Worm (Caenorhabditis elegans) whole organism, mixed stage, embryonic: ENCODE data around the gene ocr-4.

ENCODE experiments used
- M03D4.4 ChIP-seq: sonication (generic microtip); optimal IDR thresholded peaks from 2 replicates; lab custom pipeline; 2017; ENCODE audit warnings: mild to moderate bottlenecking, missing genetic modification characterization, missing compliant biosample characterization
- bed-3 ChIP-seq: fragments of 200-800 bp; sonication (Bioruptor generic); optimal IDR thresholded peaks from 3 replicates; lab custom pipeline; 2018; ENCODE audit warnings: mild to moderate bottlenecking, missing genetic modification characterization, moderate library complexity, missing compliant biosample characterization
- blmp-1 ChIP-seq: fragments of 150-350 bp; optimal IDR thresholded peaks from 2 replicates; lab custom pipeline; 2014; ENCODE audit warnings: missing biosample characterization, missing genetic modification characterization
- ceh-39 ChIP-seq: fragments of 150-350 bp; optimal IDR thresholded peaks from 2 replicates; lab custom pipeline; 2014; ENCODE audit warnings: missing biosample characterization, missing genetic modification characterization
- ceh-43 ChIP-seq: fragments of 200-800 bp; sonication (Bioruptor generic); optimal IDR thresholded peaks from 2 replicates; lab custom pipeline; 2018; ENCODE audit warnings: mild to moderate bottlenecking, missing genetic modification characterization, moderate library complexity, missing compliant biosample characterization
- ceh-83 ChIP-seq: fragments of 200-800 bp; sonication (Bioruptor generic); optimal IDR thresholded peaks from 2 replicates; lab custom pipeline; 2018; ENCODE audit warnings: mild to moderate bottlenecking, missing genetic modification characterization, missing compliant biosample characterization
- ces-1 ChIP-seq: fragments of 150-350 bp; optimal IDR thresholded peaks from 2 replicates; lab custom pipeline; 2014; ENCODE audit warnings: missing biosample characterization, missing genetic modification reagents, missing genetic modification characterization
- cnd-1 ChIP-seq: fragments of 200-800 bp; sonication (Bioruptor generic); optimal IDR thresholded peaks from 2 replicates; lab custom pipeline; 2018; ENCODE audit warnings: mild to moderate bottlenecking, missing genetic modification characterization, missing compliant biosample characterization
- drap-1 ChIP-seq: fragments of 200-800 bp; sonication (Bioruptor generic); optimal IDR thresholded peaks from 3 replicates; lab custom pipeline; 2018; ENCODE audit warnings: mild to moderate bottlenecking, missing genetic modification characterization, missing compliant biosample characterization
- elt-1 ChIP-seq: sonication (generic microtip); optimal IDR thresholded peaks from 2 replicates; lab custom pipeline; 2017; ENCODE audit warnings: missing genetic modification characterization, mild to moderate bottlenecking, missing compliant biosample characterization, antibody characterized with exemption, moderate library complexity, borderline replicate concordance; ENCODE audit not compliant: insufficient read depth
- elt-3 ChIP-seq: fragments of 150-350 bp; optimal IDR thresholded peaks from 2 replicates; lab custom pipeline; 2014; ENCODE audit warnings: missing biosample characterization, missing genetic modification characterization
- flh-1 ChIP-seq: fragments of 200-800 bp; sonication (Bioruptor generic); optimal IDR thresholded peaks from 2 replicates; lab custom pipeline; 2018; ENCODE audit warnings: mild to moderate bottlenecking, missing genetic modification characterization, moderate library complexity, missing compliant biosample characterization
- ham-2 ChIP-seq: fragments of 200-800 bp; sonication (Bioruptor generic); optimal IDR thresholded peaks from 2 replicates; lab custom pipeline; 2018; ENCODE audit warnings: mild to moderate bottlenecking, missing genetic modification characterization, missing compliant biosample characterization
- hlh-1 ChIP-seq: fragments of 150-350 bp; optimal IDR thresholded peaks from 2 replicates; lab custom pipeline; 2014; ENCODE audit warnings: missing biosample characterization, missing genetic modification reagents, missing genetic modification characterization
- lin-13 ChIP-seq: fragments of 150-350 bp; optimal IDR thresholded peaks from 2 replicates; lab custom pipeline; 2014; ENCODE audit warnings: missing biosample characterization, missing genetic modification characterization
- lin-32 ChIP-seq: fragments of 200-800 bp; sonication (Bioruptor generic); optimal IDR thresholded peaks from 2 replicates; lab custom pipeline; 2018; ENCODE audit warnings: mild to moderate bottlenecking, missing genetic modification characterization, missing compliant biosample characterization
- lsy-2 ChIP-seq: fragments of 150-350 bp; optimal IDR thresholded peaks from 2 replicates; lab custom pipeline; 2014; ENCODE audit warnings: missing biosample characterization, missing genetic modification characterization
- mab-5 ChIP-seq: fragments of 150-350 bp; optimal IDR thresholded peaks from 2 replicates; lab custom pipeline; 2014; ENCODE audit warnings: missing biosample characterization, missing genetic modification characterization
- mep-1 ChIP-seq: fragments of 150-350 bp; optimal IDR thresholded peaks from 2 replicates; lab custom pipeline; 2017; ENCODE audit warnings: missing biosample characterization, missing genetic modification reagents, missing genetic modification characterization, inconsistent platforms
- mls-2 ChIP-seq: sonication (generic microtip); optimal IDR thresholded peaks from 2 replicates; lab custom pipeline; 2016; ENCODE audit warnings: mild to moderate bottlenecking, missing genetic modification characterization, moderate library complexity, missing compliant biosample characterization
- nhr-12 ChIP-seq: fragments of 150-350 bp; optimal IDR thresholded peaks from 2 replicates; lab custom pipeline; 2014; ENCODE audit warnings: missing biosample characterization, missing genetic modification characterization
- nhr-2 ChIP-seq: fragments of 150-350 bp; optimal IDR thresholded peaks from 2 replicates; lab custom pipeline; 2014; ENCODE audit warnings: missing biosample characterization, missing genetic modification characterization
- nhr-237 ChIP-seq: fragments of 150-350 bp; optimal IDR thresholded peaks from 2 replicates; lab custom pipeline; 2014; ENCODE audit warnings: missing biosample characterization, missing genetic modification characterization
- nhr-28 ChIP-seq: fragments of 150-350 bp; optimal IDR thresholded peaks from 2 replicates; lab custom pipeline; 2014; ENCODE audit warnings: missing biosample characterization, missing genetic modification characterization
- nhr-76 ChIP-seq: sonication (generic microtip); optimal IDR thresholded peaks from 2 replicates; lab custom pipeline; 2017; ENCODE audit warnings: missing biosample characterization, missing genetic modification characterization
- pha-4 ChIP-seq: fragments of 150-350 bp; optimal IDR thresholded peaks from 2 replicates; lab custom pipeline; 2018; ENCODE audit warnings: missing biosample characterization, missing genetic modification reagents, missing genetic modification characterization
- sem-2 ChIP-seq: fragments of 200-800 bp; sonication (Bioruptor generic); optimal IDR thresholded peaks from 2 replicates; lab custom pipeline; 2018; ENCODE audit warnings: mild to moderate bottlenecking, missing genetic modification characterization, missing compliant biosample characterization
- snpc-4 ChIP-seq: fragments of 150-350 bp; optimal IDR thresholded peaks from 2 replicates; lab custom pipeline; 2014; ENCODE audit warnings: missing biosample characterization, missing genetic modification characterization
- sptf-1 ChIP-seq: sonication (generic microtip); optimal IDR thresholded peaks from 2 replicates; lab custom pipeline; 2017; ENCODE audit warnings: mild to moderate bottlenecking, missing genetic modification characterization, moderate library complexity, missing compliant biosample characterization
- tbx-8 ChIP-seq: fragments of 200-800 bp; sonication (Bioruptor generic); optimal IDR thresholded peaks from 2 replicates; lab custom pipeline; 2018; ENCODE audit warnings: mild to moderate bottlenecking, missing genetic modification characterization, moderate library complexity, missing compliant biosample characterization
- unc-120 ChIP-seq: sonication (generic microtip); optimal IDR thresholded peaks from 2 replicates; lab custom pipeline; 2017; ENCODE audit warnings: missing genetic modification characterization, missing compliant biosample characterization; ENCODE audit not compliant: poor library complexity, severe bottlenecking
- unc-39 ChIP-seq: fragments of 150-350 bp; optimal IDR thresholded peaks from 2 replicates; lab custom pipeline; 2014; ENCODE audit warnings: missing biosample characterization, missing genetic modification characterization
- unc-62 ChIP-seq: fragments of 150-350 bp; optimal IDR thresholded peaks from 2 replicates; lab custom pipeline; 2014; ENCODE audit warnings: missing biosample characterization, missing genetic modification reagents, missing genetic modification characterization
- zip-8 ChIP-seq: fragments of 150-350 bp; optimal IDR thresholded peaks from 2 replicates; lab custom pipeline; 2014; ENCODE audit warnings: missing biosample characterization, missing genetic modification characterization
- ztf-11 ChIP-seq: fragments of 150-350 bp; optimal IDR thresholded peaks from 2 replicates; lab custom pipeline; 2014; ENCODE audit warnings: missing biosample characterization, missing genetic modification characterization

Gene ocr-4

ce11 chrIV:7313962-7314361 is 18.6 kb downstream of the ocr-4 start:
- TF ChIP-seq nhr-2 (tag; lab: Kevin White, UChicago) (no peak), tbx-8 (GFP tag; lab: Kevin White, UChicago) (no peak), cnd-1 (tag; lab: Kevin White, UChicago) (no peak), ham-2 (no peak), unc-120 (no peak), sptf-1 (tag; lab: Kevin White, UChicago) (peak; percentile 14), ceh-39 (tag; lab: Kevin White, UChicago) (no peak), lsy-2 (tag; lab: Kevin White, UChicago) (peak; percentile 50), mab-5 (tag; lab: Kevin White, UChicago) (no peak), lin-13 (tag; lab: Kevin White, UChicago) (peak; percentile 33), lin-32 (GFP tag; lab: Kevin White, UChicago) (no peak), ceh-83 (GFP tag; lab: Kevin White, UChicago) (no peak), snpc-4 (tag; lab: Kevin White, UChicago) (no peak), drap-1 (GFP tag; lab: Kevin White, UChicago) (no peak), sem-2 (GFP tag; lab: Kevin White, UChicago) (no peak), zip-8 (no peak), mep-1 (tag; lab: Kevin White, UChicago) (peak; percentile 76), nhr-28 (tag; lab: Kevin White, UChicago) (no peak), elt-1 (no peak), unc-62 (GFP tag; lab: Kevin White, UChicago) (no peak), flh-1 (GFP tag; lab: Kevin White, UChicago) (no peak), blmp-1 (tag; lab: Kevin White, UChicago) (no peak), pha-4 (tag; lab: Kevin White, UChicago) (peak; percentile 49), ztf-11 (tag; lab: Kevin White, UChicago) (no peak), elt-3 (tag; lab: Kevin White, UChicago) (no peak), nhr-237 (tag; lab: Kevin White, UChicago) (peak; percentile 32), ces-1 (GFP tag; lab: Kevin White, UChicago) (peak; percentile 9), ceh-43 (GFP tag; lab: Kevin White, UChicago) (no peak), bed-3 (no peak), mls-2 (tag; lab: Kevin White, UChicago) (no peak), hlh-1 (tag; lab: Kevin White, UChicago) (peak; percentile 59), nhr-76 (tag; lab: Kevin White, UChicago) (no peak), unc-39 (no peak), nhr-12 (tag; lab: Kevin White, UChicago) (no peak), M03D4.4 (no peak)

- TF ChIP-seq M03D4.4, result no peak
- TF ChIP-seq mls-2 (tag; lab: Kevin White, UChicago), result no peak
- no peak for TF ChIP-seq unc-39
- no peak for TF ChIP-seq drap-1 (GFP tag; lab: Kevin White, UChicago)
- no peak for TF ChIP-seq flh-1 (GFP tag; lab: Kevin White, UChicago)
- TF ChIP-seq nhr-12 (tag; lab: Kevin White, UChicago), result no peak
- TF ChIP-seq unc-62 (GFP tag; lab: Kevin White, UChicago), result no peak
- TF ChIP-seq tbx-8 (GFP tag; lab: Kevin White, UChicago), result no peak
- no peak for TF ChIP-seq sem-2 (GFP tag; lab: Kevin White, UChicago)
- TF ChIP-seq mep-1 (tag; lab: Kevin White, UChicago), result no peak
These were observed 19.1 kb downstream of the ocr-4 start, which contains the start of gene rps-8 for ce11 chrIV:7313397-7313910. TSS of gene rps-8 (minus strand) at chrIV:7313860.

ce11 chrIV:7312620-7313194 is 19.9 kb downstream of the ocr-4 start:
- TF ChIP-seq drap-1 (GFP tag; lab: Kevin White, UChicago), result no peak
- no peak for TF ChIP-seq nhr-28 (tag; lab: Kevin White, UChicago)
- TF ChIP-seq M03D4.4, result no peak
- no peak for TF ChIP-seq nhr-2 (tag; lab: Kevin White, UChicago)
- TF ChIP-seq elt-1, result no peak
- no peak for TF ChIP-seq ceh-39 (tag; lab: Kevin White, UChicago)
- no peak for TF ChIP-seq ces-1 (GFP tag; lab: Kevin White, UChicago)
- no peak for TF ChIP-seq cnd-1 (tag; lab: Kevin White, UChicago)
- no peak for TF ChIP-seq lin-32 (GFP tag; lab: Kevin White, UChicago)
- no peak for TF ChIP-seq unc-62 (GFP tag; lab: Kevin White, UChicago)
- no peak for TF ChIP-seq mep-1 (tag; lab: Kevin White, UChicago)
- TF ChIP-seq ceh-43 (GFP tag; lab: Kevin White, UChicago), result no peak
